Worm (Caenorhabditis elegans) whole organism, L1 larva: Measurements from ENCODE around the gene ntl-9.

ENCODE experiments used
- F16B12.6 ChIP-seq: fragments of 150-350 bp; optimal IDR thresholded peaks from 2 replicates; lab custom pipeline; 2014; ENCODE audit warnings: missing biosample characterization, missing genetic modification characterization
- ama-1 ChIP-seq: fragments of 150-350 bp; optimal IDR thresholded peaks from 2 replicates; lab custom pipeline; 2014
- blmp-1 ChIP-seq: fragments of 150-350 bp; optimal IDR thresholded peaks from 2 replicates; lab custom pipeline; 2014; ENCODE audit warnings: missing biosample characterization, missing genetic modification characterization
- ceh-63 ChIP-seq: fragments of 200-800 bp; sonication (Bioruptor generic); optimal IDR thresholded peaks from 2 replicates; lab custom pipeline; 2018; ENCODE audit warnings: mild to moderate bottlenecking, missing genetic modification characterization, missing compliant biosample characterization
- ceh-82 ChIP-seq, 3 experiments: fragments of 150-350 bp in 1 of 3; sonication (generic microtip) in 2 of 3; optimal IDR thresholded peaks; 2 replicates each; lab custom pipeline; 2014 to 2017; ENCODE audit warnings: missing biosample characterization in 3 of 3, missing genetic modification characterization in 3 of 3
- ces-1 ChIP-seq: fragments of 150-350 bp; optimal IDR thresholded peaks from 2 replicates; lab custom pipeline; 2014; ENCODE audit warnings: missing biosample characterization, missing genetic modification reagents, missing genetic modification characterization
- dpl-1 ChIP-seq, 3 experiments: fragments of 150-350 bp in 2 of 3; sonication (generic microtip) in 1 of 3; optimal IDR thresholded peaks; 2 replicates each; lab custom pipeline; 2014 to 2017; ENCODE audit warnings: missing biosample characterization in 3 of 3, missing genetic modification characterization in 3 of 3, missing genetic modification reagents in 3 of 3
- dsc-1 ChIP-seq: sonication (generic microtip); optimal IDR thresholded peaks from 2 replicates; lab custom pipeline; 2016; ENCODE audit warnings: mild to moderate bottlenecking, missing genetic modification characterization, missing compliant biosample characterization
- efl-1 ChIP-seq, 4 experiments: fragments of 150-350 bp; optimal IDR thresholded peaks in 3 of 4; peaks in 1 of 4; 1 replicate in 1 of 4; 2 replicates in 3 of 4; lab custom pipeline; 2014; ENCODE audit warnings: missing biosample characterization in 2 of 4, missing genetic modification characterization in 2 of 4, missing genetic modification reagents in 2 of 4
- egl-27 ChIP-seq, 2 experiments: fragments of 150-350 bp in 1 of 2; sonication (generic microtip); optimal IDR thresholded peaks; 3 replicates each; lab custom pipeline; 2017 to 2018; ENCODE audit warnings: missing biosample characterization in 2 of 2, missing genetic modification characterization in 2 of 2, missing genetic modification reagents in 2 of 2
- elt-2 ChIP-seq: sonication (generic microtip); optimal IDR thresholded peaks from 2 replicates; lab custom pipeline; 2016; ENCODE audit warnings: missing genetic modification characterization, mild to moderate bottlenecking, inconsistent platforms, missing compliant biosample characterization, missing genetic modification reagents
- ets-5 ChIP-seq: fragments of 200-800 bp; sonication (Bioruptor generic); IDR thresholded peaks from 2 replicates; pipeline ENCODE4 v1.3.6; 2022; ENCODE audit warnings: missing genetic modification characterization, missing compliant biosample characterization
- fkh-10 ChIP-seq: sonication (generic microtip); optimal IDR thresholded peaks from 2 replicates; lab custom pipeline; 2017; ENCODE audit warnings: missing biosample characterization, missing genetic modification reagents, missing genetic modification characterization
- fos-1 ChIP-seq: fragments of 150-350 bp; optimal IDR thresholded peaks from 2 replicates; lab custom pipeline; 2014; ENCODE audit warnings: missing biosample characterization, missing genetic modification characterization
- grh-1 ChIP-seq: fragments of 200-800 bp; sonication (Bioruptor generic); IDR thresholded peaks from 2 replicates; pipeline ENCODE4 v1.3.6; 2022; ENCODE audit warnings: missing genetic modification reagents, missing genetic modification characterization, missing compliant biosample characterization
- hlh-17 ChIP-seq: fragments of 200-800 bp; sonication (Bioruptor generic); optimal IDR thresholded peaks from 2 replicates; lab custom pipeline; 2018; ENCODE audit warnings: missing genetic modification characterization, mild to moderate bottlenecking, missing compliant biosample characterization, moderate library complexity, borderline replicate concordance
- lin-13 ChIP-seq: fragments of 150-350 bp; optimal IDR thresholded peaks from 2 replicates; lab custom pipeline; 2014; ENCODE audit warnings: missing biosample characterization, missing genetic modification reagents, missing genetic modification characterization
- lin-14 ChIP-seq: fragments of 200-800 bp; sonication (Bioruptor generic); optimal IDR thresholded peaks from 2 replicates; lab custom pipeline; 2018; ENCODE audit warnings: mild to moderate bottlenecking, missing genetic modification characterization, moderate library complexity, missing compliant biosample characterization
- lin-15B ChIP-seq: fragments of 150-350 bp; sonication (generic microtip); optimal IDR thresholded peaks from 3 replicates; lab custom pipeline; 2014; ENCODE audit warnings: missing biosample characterization, missing genetic modification characterization
- lin-35 ChIP-seq, 2 experiments: fragments of 150-350 bp; optimal IDR thresholded peaks; 2 replicates each; lab custom pipeline; 2014; ENCODE audit warnings: missing biosample characterization in 2 of 2, missing genetic modification characterization in 2 of 2, missing genetic modification reagents in 2 of 2
- lin-39 ChIP-seq: fragments of 150-350 bp; optimal IDR thresholded peaks from 2 replicates; lab custom pipeline; 2014; ENCODE audit warnings: missing biosample characterization, missing genetic modification reagents, missing genetic modification characterization
- lir-3 ChIP-seq: sonication (generic microtip); optimal IDR thresholded peaks from 2 replicates; lab custom pipeline; 2016; ENCODE audit warnings: mild to moderate bottlenecking, missing genetic modification characterization, moderate library complexity, missing compliant biosample characterization; ENCODE audit not compliant: poor library complexity
- lsy-2 ChIP-seq, 2 experiments: fragments of 150-350 bp; optimal IDR thresholded peaks; 2 replicates each; lab custom pipeline; 2014; ENCODE audit warnings: missing biosample characterization in 2 of 2, missing genetic modification characterization in 2 of 2
- mab-9 ChIP-seq: fragments of 200-800 bp; sonication (Bioruptor generic); IDR thresholded peaks from 2 replicates; pipeline ENCODE4 v1.3.6; 2022; ENCODE audit warnings: missing genetic modification reagents, missing genetic modification characterization, missing compliant biosample characterization
- mep-1 ChIP-seq: fragments of 150-350 bp; optimal IDR thresholded peaks from 2 replicates; lab custom pipeline; 2014; ENCODE audit warnings: missing biosample characterization, missing genetic modification characterization
- nhr-12 ChIP-seq: sonication (generic microtip); optimal IDR thresholded peaks from 2 replicates; lab custom pipeline; 2017; ENCODE audit warnings: missing biosample characterization, missing genetic modification characterization
- nhr-237 ChIP-seq: fragments of 150-350 bp; optimal IDR thresholded peaks from 2 replicates; lab custom pipeline; 2014; ENCODE audit warnings: missing biosample characterization, missing genetic modification characterization
- nhr-47 ChIP-seq: sonication (generic microtip); optimal IDR thresholded peaks from 2 replicates; lab custom pipeline; 2016; ENCODE audit warnings: mild to moderate bottlenecking, missing genetic modification characterization, moderate library complexity, missing compliant biosample characterization
- nhr-71 ChIP-seq: sonication (generic microtip); optimal IDR thresholded peaks from 2 replicates; lab custom pipeline; 2016; ENCODE audit warnings: mild to moderate bottlenecking, missing genetic modification characterization, moderate library complexity, missing compliant biosample characterization
- nhr-76 ChIP-seq: sonication (generic microtip); optimal IDR thresholded peaks from 2 replicates; lab custom pipeline; 2017; ENCODE audit warnings: missing biosample characterization, missing genetic modification characterization
- nhr-77 ChIP-seq: fragments of 150-350 bp; optimal IDR thresholded peaks from 2 replicates; lab custom pipeline; 2014; ENCODE audit warnings: missing biosample characterization, missing genetic modification characterization
- nhr-84 ChIP-seq: sonication (generic microtip); optimal IDR thresholded peaks from 2 replicates; lab custom pipeline; 2017; ENCODE audit warnings: missing biosample characterization, missing genetic modification characterization
- nhr-85 ChIP-seq: sonication (generic microtip); peaks from one replicate; lab custom pipeline; 2016; ENCODE audit warnings: missing genetic modification characterization, inconsistent platforms, missing compliant biosample characterization
- nhr-90 ChIP-seq: sonication (generic microtip); optimal IDR thresholded peaks from 2 replicates; lab custom pipeline; 2016; ENCODE audit warnings: mild to moderate bottlenecking, missing genetic modification characterization, missing compliant biosample characterization; ENCODE audit not compliant: poor library complexity
- pax-3 ChIP-seq: fragments of 200-800 bp; sonication (Bioruptor generic); optimal IDR thresholded peaks from 2 replicates; lab custom pipeline; 2018; ENCODE audit warnings: mild to moderate bottlenecking, missing genetic modification characterization, moderate library complexity, missing compliant biosample characterization
- rnt-1 ChIP-seq: sonication (generic microtip); optimal IDR thresholded peaks from 2 replicates; lab custom pipeline; 2016; ENCODE audit warnings: mild to moderate bottlenecking, missing genetic modification characterization, moderate library complexity, missing compliant biosample characterization
- snpc-4 ChIP-seq: fragments of 150-350 bp; optimal IDR thresholded peaks from 2 replicates; lab custom pipeline; 2014; ENCODE audit warnings: missing biosample characterization, missing genetic modification characterization
- snu-23 ChIP-seq: sonication (generic microtip); optimal IDR thresholded peaks from 2 replicates; lab custom pipeline; 2016; ENCODE audit warnings: missing genetic modification characterization, missing compliant biosample characterization
- sptf-1 ChIP-seq: fragments of 150-350 bp; optimal IDR thresholded peaks from 2 replicates; lab custom pipeline; 2014; ENCODE audit warnings: missing biosample characterization, missing genetic modification characterization
- tbx-2 ChIP-seq: sonication (generic microtip); optimal IDR thresholded peaks from 2 replicates; lab custom pipeline; 2016; ENCODE audit warnings: missing genetic modification characterization, missing compliant biosample characterization
- unc-98 ChIP-seq: fragments of 200-800 bp; sonication (Bioruptor generic); IDR thresholded peaks from 2 replicates; pipeline ENCODE4 v1.3.6; 2022; ENCODE audit warnings: missing genetic modification characterization, missing compliant biosample characterization
- xbp-1 ChIP-seq: sonication (generic microtip); optimal IDR thresholded peaks from 2 replicates; lab custom pipeline; 2016; ENCODE audit warnings: missing genetic modification characterization, missing compliant biosample characterization
- zag-1 ChIP-seq: fragments of 150-350 bp; optimal IDR thresholded peaks from 2 replicates; lab custom pipeline; 2014; ENCODE audit warnings: missing biosample characterization, missing genetic modification characterization
- ztf-11 ChIP-seq, 2 experiments: sonication (generic microtip); optimal IDR thresholded peaks; 2 replicates each; lab custom pipeline; 2016 to 2017; ENCODE audit warnings: missing genetic modification characterization in 2 of 2, missing biosample characterization in 1 of 2, missing compliant biosample characterization in 1 of 2
- ztf-4 ChIP-seq: fragments of 150-350 bp; optimal IDR thresholded peaks from 2 replicates; lab custom pipeline; 2014; ENCODE audit warnings: missing biosample characterization, missing genetic modification characterization

The ntl-9 gene

DNA sequence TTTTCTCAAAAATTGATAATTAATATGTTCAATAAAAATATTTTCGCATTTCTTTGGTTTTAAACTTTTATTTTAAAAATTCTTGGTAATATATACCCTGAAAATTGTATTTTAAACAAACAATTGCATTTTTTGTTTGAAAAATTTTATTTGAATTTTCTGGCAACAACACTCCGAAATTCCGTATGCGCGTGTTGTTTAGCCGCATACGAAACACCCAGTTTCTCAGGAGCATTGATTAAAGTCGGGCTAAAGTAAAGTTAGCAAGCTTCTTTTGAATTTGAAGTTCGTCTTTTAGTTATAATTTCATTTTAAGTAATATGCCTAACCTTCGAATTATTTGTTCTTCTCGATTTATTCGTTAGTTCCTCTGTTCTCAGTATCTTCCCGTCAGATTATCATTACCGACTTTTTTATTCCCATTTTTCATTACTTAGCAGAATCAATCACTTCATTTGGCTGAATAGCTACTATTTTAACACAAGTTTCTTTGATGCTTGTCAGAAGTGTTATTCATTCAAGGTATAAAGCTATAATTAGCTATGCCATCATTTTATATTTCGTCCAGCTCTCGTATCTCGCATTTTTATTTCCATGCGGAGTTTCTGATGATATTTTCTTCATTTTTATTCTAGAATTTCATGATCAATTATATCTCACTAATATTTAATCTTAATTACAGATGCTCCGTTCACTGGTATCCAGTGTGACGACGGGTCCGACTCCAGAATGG lies 9.3 kb upstream of the ntl-9 start, which contains the start of gene mrps-18C:
Gene mrps-18C, plus strand, starts transcription at position 683 of the 733 bp plus-strand sequence.
- no peak for TF ChIP-seq fos-1 (tag; lab: Kevin White, UChicago)
- no peak for TF ChIP-seq fkh-10 (GFP tag; lab: Kevin White, UChicago)
- peak; percentile 49 for TF ChIP-seq nhr-47 (tag; lab: Kevin White, UChicago)
- TF ChIP-seq tbx-2, result no peak
- peak in 1 of 3 experiments; percentile 11 for TF ChIP-seq ceh-82 (tag; optimal IDR thresholded peaks at IDR 0.05; lab: Kevin White, UChicago)
- TF ChIP-seq lin-35 (GFP tag; optimal IDR thresholded peaks at IDR 0.05; lab: Kevin White, UChicago), result peak; percentile 60 to 69
- TF ChIP-seq rnt-1 (tag; lab: Kevin White, UChicago), result peak; percentile 35
- no peak for TF ChIP-seq lin-39
- no peak for TF ChIP-seq ceh-63 (GFP tag; lab: Kevin White, UChicago)
- no peak for TF ChIP-seq grh-1
- peak; percentile 47 for TF ChIP-seq mep-1 (tag; lab: Kevin White, UChicago)
- TF ChIP-seq lin-14 (GFP tag; lab: Kevin White, UChicago), result no peak
- no peak for TF ChIP-seq nhr-84 (tag; lab: Kevin White, UChicago)
- no peak for TF ChIP-seq mab-9 (GFP tag; lab: Robert Waterston, UW)
- TF ChIP-seq lir-3 (tag; lab: Kevin White, UChicago), result no peak
- no peak for TF ChIP-seq ztf-4 (tag; lab: Kevin White, UChicago)
- peak; percentile 42 to 70 (median 59) for TF ChIP-seq dpl-1 (GFP tag; optimal IDR thresholded peaks at IDR 0.05; lab: Kevin White, UChicago)
- TF ChIP-seq ets-5 (GFP tag; lab: Robert Waterston, UW), result no peak
- no peak for TF ChIP-seq lin-13 (GFP tag; lab: Kevin White, UChicago)
- TF ChIP-seq elt-2, result no peak
- TF ChIP-seq nhr-77 (tag; lab: Kevin White, UChicago), result no peak
- no peak for TF ChIP-seq xbp-1 (tag; lab: Kevin White, UChicago)
- TF ChIP-seq snu-23 (GFP tag; lab: Kevin White, UChicago), result peak; percentile 16
- no peak for TF ChIP-seq nhr-76
- no peak for TF ChIP-seq unc-98 (GFP tag; lab: Robert Waterston, UW)
- no peak for TF ChIP-seq hlh-17 (GFP tag; lab: Kevin White, UChicago)
- peak; percentile 2 for TF ChIP-seq nhr-85 (tag; lab: Kevin White, UChicago)
- peak; percentile 45 for TF ChIP-seq nhr-71 (tag; lab: Kevin White, UChicago)
- peak; percentile 48 to 66 for TF ChIP-seq efl-1 (optimal IDR thresholded peaks at IDR 0.05; lab: Kevin White, UChicago)
- peak; percentile 68 to 96 for TF ChIP-seq efl-1 (GFP tag; optimal IDR thresholded peaks at IDR 0.05 in 1 of 2; lab: Kevin White, UChicago)
- TF ChIP-seq ama-1, result no peak
- no peak for TF ChIP-seq nhr-90 (tag; lab: Kevin White, UChicago)
- no peak for TF ChIP-seq dsc-1
- no peak for TF ChIP-seq snpc-4 (tag; lab: Kevin White, UChicago)
- no peak for TF ChIP-seq pax-3 (tag; lab: Kevin White, UChicago)
- peak; percentile 18 for TF ChIP-seq blmp-1
- TF ChIP-seq sptf-1 (tag; lab: Kevin White, UChicago), result no peak
- no peak for TF ChIP-seq F16B12.6 (tag; lab: Kevin White, UChicago)
- TF ChIP-seq egl-27 (tag; optimal IDR thresholded peaks at IDR 0.05; lab: Kevin White, UChicago), result no peak
- no peak for TF ChIP-seq ces-1
- peak; percentile 19 to 60 for TF ChIP-seq lsy-2 (tag; optimal IDR thresholded peaks at IDR 0.05; lab: Kevin White, UChicago)
- TF ChIP-seq nhr-12 (tag; lab: Kevin White, UChicago), result no peak
- TF ChIP-seq lin-15B (tag; lab: Kevin White, UChicago), result peak; percentile 34
- TF ChIP-seq ztf-11 (tag; optimal IDR thresholded peaks at IDR 0.05; lab: Kevin White, UChicago), result no peak
- TF ChIP-seq zag-1 (tag; lab: Kevin White, UChicago), result no peak
- no peak for TF ChIP-seq nhr-237 (tag; lab: Kevin White, UChicago)
- TF ChIP-seq, all 84 proteins: peak for 13
